Worm (Caenorhabditis elegans) whole organism, L2 larva: ENCODE measurements around the gene R11.3.
A peak's percentile ranks its signal among the peaks of the same experiment; 100 is the strongest.

ENCODE experiments used
- R02D3.7 ChIP-seq: fragments of 150-350 bp; optimal IDR thresholded peaks from 2 replicates; lab custom pipeline; 2014; ENCODE audit warnings: missing biosample characterization, missing genetic modification characterization
- ama-1 ChIP-seq: fragments of 150-350 bp; optimal IDR thresholded peaks from 2 replicates; lab custom pipeline; 2018; ENCODE audit warnings: inconsistent platforms
- ceh-82 ChIP-seq: fragments of 150-350 bp; optimal IDR thresholded peaks from 2 replicates; lab custom pipeline; 2014; ENCODE audit warnings: missing biosample characterization, missing genetic modification characterization
- elt-3 ChIP-seq: sonication (generic microtip); optimal IDR thresholded peaks from 2 replicates; lab custom pipeline; 2017; ENCODE audit warnings: missing biosample characterization, missing genetic modification characterization
- lsy-2 ChIP-seq, 2 experiments: fragments of 150-350 bp in 1 of 2; sonication (generic microtip) in 1 of 2; optimal IDR thresholded peaks; 2 replicates each; lab custom pipeline; 2014 to 2017; ENCODE audit warnings: missing biosample characterization in 2 of 2, missing genetic modification characterization in 2 of 2
- nhr-11 ChIP-seq: fragments of 150-350 bp; optimal IDR thresholded peaks from 2 replicates; lab custom pipeline; 2014; ENCODE audit warnings: missing biosample characterization, missing genetic modification characterization
- nhr-129 ChIP-seq: fragments of 150-350 bp; optimal IDR thresholded peaks from 2 replicates; lab custom pipeline; 2014; ENCODE audit warnings: missing biosample characterization, missing genetic modification characterization
- sma-3 ChIP-seq: sonication (generic microtip); optimal IDR thresholded peaks from 2 replicates; lab custom pipeline; 2016; ENCODE audit warnings: missing genetic modification reagents, missing genetic modification characterization, missing compliant biosample characterization
- snpc-4 ChIP-seq: fragments of 150-350 bp; optimal IDR thresholded peaks from 2 replicates; lab custom pipeline; 2014; ENCODE audit warnings: missing biosample characterization, missing genetic modification characterization
- ztf-1 ChIP-seq: fragments of 200-800 bp; sonication (Bioruptor generic); conservative IDR thresholded peaks from 2 replicates; pipeline ENCODE4 v1.3.6; 2022; ENCODE audit warnings: missing genetic modification characterization, missing compliant biosample characterization
- ztf-11 ChIP-seq: sonication (generic microtip); optimal IDR thresholded peaks from 2 replicates; lab custom pipeline; 2017; ENCODE audit warnings: missing biosample characterization, missing genetic modification characterization

- TF ChIP-seq ama-1 (lab: Kevin White, UChicago) (no peak), lsy-2 (tag; optimal IDR thresholded peaks at IDR 0.05; lab: Kevin White, UChicago) (no peak), ztf-11 (no peak), nhr-11 (tag; lab: Kevin White, UChicago) (no peak), elt-3 (tag; lab: Kevin White, UChicago) (no peak), ceh-82 (tag; lab: Kevin White, UChicago) (no peak), nhr-129 (tag; lab: Kevin White, UChicago) (no peak), R02D3.7 (tag; lab: Kevin White, UChicago) (no peak), snpc-4 (peak; percentile 15), sma-3 (no peak), ztf-1 (GFP tag; lab: Robert Waterston, UW) (no peak)
These were observed 41.6 kb downstream of the R11.3 start for ce11 chrX:16157499-16157898.
